Fruit fly (Drosophila melanogaster): ENCODE data around the gene Or7a.

The Or7a gene

DNA sequence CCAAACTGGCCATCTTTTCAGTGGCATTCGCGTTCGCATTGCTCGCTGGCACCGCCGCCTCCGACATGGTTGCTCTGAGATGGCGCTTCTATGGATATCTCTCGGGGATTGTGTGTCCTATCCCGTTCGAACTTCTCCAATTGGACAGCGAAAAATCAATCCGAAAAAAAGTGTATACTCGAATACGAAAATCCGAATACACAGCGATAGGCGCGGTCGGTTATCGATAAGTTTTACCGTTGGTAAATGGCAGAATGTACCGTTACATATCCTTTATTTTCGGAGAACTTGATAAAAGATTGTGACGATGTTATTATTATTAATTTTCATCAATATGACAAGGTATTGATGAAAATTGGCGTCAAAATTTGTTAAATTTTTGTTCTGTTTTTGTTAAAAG, 13.4 kb downstream of the Or7a start, which contains the start of gene Gbeta5:
Gene Gbeta5, minus strand, starts transcription at position 199 of the 400 bp plus-strand sequence.
- TF ChIP-seq OdsH (GFP tag; optimal IDR thresholded peaks at IDR 0.05) (no peak), sv (GFP tag; optimal IDR thresholded peaks at IDR 0.05) (no peak), CG32264 (GFP tag; optimal IDR thresholded peaks at IDR 0.05) (no peak), ey (GFP tag; optimal IDR thresholded peaks at IDR 0.05) (no peak), jim (GFP tag; optimal IDR thresholded peaks at IDR 0.05) (no peak), dmrt93B (GFP tag; optimal IDR thresholded peaks at IDR 0.05) (no peak), Hr83 (GFP tag; optimal IDR thresholded peaks at IDR 0.05; ENCODE audit: poor library complexity, severe bottlenecking) (no peak), rgr (GFP tag; optimal IDR thresholded peaks at IDR 0.05) (no peak), CG9705 (GFP tag; optimal IDR thresholded peaks at IDR 0.05) (no peak), Hnf4 (GFP tag; optimal IDR thresholded peaks at IDR 0.05) (no peak), sage (GFP tag; optimal IDR thresholded peaks at IDR 0.05) (no peak), Dif (GFP tag; optimal IDR thresholded peaks at IDR 0.05; ENCODE audit: partially characterized antibody) (no peak), brk (GFP tag; optimal IDR thresholded peaks at IDR 0.05) (no peak)

DNA sequence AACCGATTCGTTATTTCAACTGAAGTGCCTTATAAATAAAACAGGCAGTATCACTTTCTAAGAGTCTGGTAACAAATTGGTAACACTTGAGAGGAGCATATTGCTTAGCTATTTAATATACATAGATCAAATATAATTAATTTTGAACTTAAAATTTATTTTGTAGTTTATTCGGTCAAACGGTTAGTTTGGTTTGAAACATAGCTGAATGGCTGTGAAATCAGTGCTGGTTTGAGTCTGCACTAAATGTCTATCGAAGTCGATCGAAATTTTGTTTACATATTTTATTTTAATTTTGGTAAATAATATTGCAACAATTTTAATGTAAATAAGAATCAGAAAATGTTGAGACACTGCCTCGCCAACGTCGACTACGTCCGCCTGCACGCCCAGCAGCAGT, 17.0 kb downstream of the Or7a start, which contains the start of gene CG10959:
Gene CG10959, plus strand, starts transcription at position 228 of the 400 bp plus-strand sequence.
- TF ChIP-seq Myc (optimal IDR thresholded peaks at IDR 0.05) (peak; percentile 4), Dif (GFP tag; optimal IDR thresholded peaks at IDR 0.05; ENCODE audit: partially characterized antibody) (no peak)

dm6 chrX:8147649-8148048, 17.9 kb downstream of the Or7a start, which contains the start of gene CG15336:
Gene CG15336, plus strand, starts transcription at chrX:8147949.
- TF ChIP-seq Vsx2 (GFP tag; optimal IDR thresholded peaks at IDR 0.05; ENCODE audit: partially characterized antibody) (no peak), sv (GFP tag; optimal IDR thresholded peaks at IDR 0.05) (no peak), sage (GFP tag; optimal IDR thresholded peaks at IDR 0.05) (no peak), jim (GFP tag; optimal IDR thresholded peaks at IDR 0.05) (no peak), ey (GFP tag; optimal IDR thresholded peaks at IDR 0.05) (no peak), GATAd (GFP tag; optimal IDR thresholded peaks at IDR 0.05) (no peak), HLH106 (tag; optimal IDR thresholded peaks at IDR 0.05) (no peak), CrebA (GFP tag; optimal IDR thresholded peaks at IDR 0.05; ENCODE audit: borderline replicate concordance) (no peak), Dfd (GFP tag; optimal IDR thresholded peaks at IDR 0.05) (no peak), CG32264 (GFP tag; optimal IDR thresholded peaks at IDR 0.05) (no peak), Mio (GFP tag; optimal IDR thresholded peaks at IDR 0.05) (no peak), Rel (GFP tag; optimal IDR thresholded peaks at IDR 0.05) (no peak), Rel (tag; optimal IDR thresholded peaks at IDR 0.05) (no peak), Hnf4 (GFP tag; optimal IDR thresholded peaks at IDR 0.05) (no peak), br (GFP tag; optimal IDR thresholded peaks at IDR 0.05) (no peak), woc (GFP tag; optimal IDR thresholded peaks at IDR 0.05) (no peak), dmrt93B (GFP tag; optimal IDR thresholded peaks at IDR 0.05) (no peak), Hr78 (GFP tag; optimal IDR thresholded peaks at IDR 0.05) (no peak), Abd-B (GFP tag; optimal IDR thresholded peaks at IDR 0.05) (no peak)

- TF ChIP-seq sv (GFP tag; optimal IDR thresholded peaks at IDR 0.05) = no peak
- TF ChIP-seq ey (GFP tag; optimal IDR thresholded peaks at IDR 0.05) = peak; percentile 6
- TF ChIP-seq Abd-B (GFP tag; optimal IDR thresholded peaks at IDR 0.05) = no peak
- TF ChIP-seq psq (GFP tag; optimal IDR thresholded peaks at IDR 0.05) = peak; percentile 31
- TF ChIP-seq Rel (GFP tag; optimal IDR thresholded peaks at IDR 0.05) = no peak
- TF ChIP-seq Rel (tag; optimal IDR thresholded peaks at IDR 0.05) = peak; percentile 52
- peak; percentile 77 for TF ChIP-seq woc (GFP tag; optimal IDR thresholded peaks at IDR 0.05)
- TF ChIP-seq h (GFP tag; optimal IDR thresholded peaks at IDR 0.05) = peak; percentile 41
- TF ChIP-seq Myc (optimal IDR thresholded peaks at IDR 0.05) = peak; percentile 92
- peak; percentile 45 for TF ChIP-seq Sp1 (GFP tag; optimal IDR thresholded peaks at IDR 0.05)
- TF ChIP-seq lola (GFP tag; optimal IDR thresholded peaks at IDR 0.05) = no peak
- TF ChIP-seq HLH106 (tag; optimal IDR thresholded peaks at IDR 0.05) = peak; percentile 65
Measured at dm6 chrX:8145501-8146157, 19.9 kb downstream of the Or7a start, which contains the start of the genes alpha-PheRS and CG2129. Gene alpha-PheRS, minus strand, starts transcription at chrX:8145602. Gene CG2129, plus strand, starts transcription at chrX:8145839.

DNA sequence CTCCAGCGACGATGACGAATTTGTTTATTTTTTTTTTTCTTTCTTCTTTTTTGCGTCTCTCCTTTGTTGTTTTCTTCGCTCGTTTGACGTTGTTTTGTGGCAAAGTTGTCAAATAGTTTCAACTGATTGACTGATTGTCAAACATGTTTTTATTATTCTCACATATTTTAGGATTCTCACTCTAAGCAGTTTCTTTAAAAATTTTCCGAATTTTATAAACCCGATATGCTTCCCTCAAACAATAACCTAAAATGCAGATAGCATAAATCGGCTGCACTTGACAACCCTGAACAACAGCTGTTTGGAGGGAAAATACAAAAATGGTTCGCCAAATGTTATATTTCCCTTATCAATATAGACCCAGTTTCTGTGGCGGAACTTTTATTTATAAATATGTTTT, 22.0 kb downstream of the Or7a start, which contains the start of gene CG17982:
Gene CG17982, minus strand, starts transcription at position 299 of the 400 bp plus-strand sequence.
- no peak for TF ChIP-seq Dfd (GFP tag; optimal IDR thresholded peaks at IDR 0.05)
- TF ChIP-seq dsf (GFP tag; optimal IDR thresholded peaks at IDR 0.05; ENCODE audit: borderline replicate concordance) = peak; percentile 81
- peak; percentile 92 for TF ChIP-seq Sp1 (GFP tag; optimal IDR thresholded peaks at IDR 0.05)
- peak; percentile 83 for TF ChIP-seq CG32264 (GFP tag; optimal IDR thresholded peaks at IDR 0.05)
- peak; percentile 91 for TF ChIP-seq Hr83 (GFP tag; optimal IDR thresholded peaks at IDR 0.05; ENCODE audit: poor library complexity, severe bottlenecking)
- no peak for TF ChIP-seq brk (GFP tag; optimal IDR thresholded peaks at IDR 0.05)
- TF ChIP-seq dmrt93B (GFP tag; optimal IDR thresholded peaks at IDR 0.05) = no peak
- TF ChIP-seq Hnf4 (GFP tag; optimal IDR thresholded peaks at IDR 0.05) = no peak
- TF ChIP-seq foxo (GFP tag; optimal IDR thresholded peaks at IDR 0.05) = peak; percentile 81 to 95
- no peak for TF ChIP-seq Dif (GFP tag; optimal IDR thresholded peaks at IDR 0.05; ENCODE audit: partially characterized antibody)
- peak; percentile 93 for TF ChIP-seq ey (GFP tag; optimal IDR thresholded peaks at IDR 0.05)
- peak; percentile 85 for TF ChIP-seq GATAd (GFP tag; optimal IDR thresholded peaks at IDR 0.05)
- TF ChIP-seq CG9705 (GFP tag; optimal IDR thresholded peaks at IDR 0.05) = peak; percentile 88
- peak; percentile 95 for TF ChIP-seq rgr (GFP tag; optimal IDR thresholded peaks at IDR 0.05)
- TF ChIP-seq fru (GFP tag; optimal IDR thresholded peaks at IDR 0.05) = peak; percentile 93
- peak; percentile 93 for TF ChIP-seq Jra (GFP tag; optimal IDR thresholded peaks at IDR 0.05)
- TF ChIP-seq Rel (GFP tag; optimal IDR thresholded peaks at IDR 0.05) = peak; percentile 73
- peak; percentile 99 for TF ChIP-seq Rel (tag; optimal IDR thresholded peaks at IDR 0.05)
- TF ChIP-seq psq (GFP tag; optimal IDR thresholded peaks at IDR 0.05) = peak; percentile 98
- TF ChIP-seq OdsH (GFP tag; optimal IDR thresholded peaks at IDR 0.05) = peak; percentile 89
- TF ChIP-seq sv (GFP tag; optimal IDR thresholded peaks at IDR 0.05) = peak; percentile 17
- TF ChIP-seq CrebA (GFP tag; optimal IDR thresholded peaks at IDR 0.05; ENCODE audit: borderline replicate concordance) = no peak
- TF ChIP-seq h (GFP tag; optimal IDR thresholded peaks at IDR 0.05) = peak; percentile 94
- TF ChIP-seq pan (optimal IDR thresholded peaks at IDR 0.05) = no peak
- TF ChIP-seq sage (GFP tag; optimal IDR thresholded peaks at IDR 0.05) = peak; percentile 81
- TF ChIP-seq woc (GFP tag; optimal IDR thresholded peaks at IDR 0.05) = peak; percentile 86
- peak; percentile 42 for TF ChIP-seq Mio (GFP tag; optimal IDR thresholded peaks at IDR 0.05)
- no peak for TF ChIP-seq Myc (optimal IDR thresholded peaks at IDR 0.05)
- no peak for TF ChIP-seq jim (GFP tag; optimal IDR thresholded peaks at IDR 0.05)
- no peak for TF ChIP-seq Hr78 (GFP tag; optimal IDR thresholded peaks at IDR 0.05)
- TF ChIP-seq br (GFP tag; optimal IDR thresholded peaks at IDR 0.05) = peak; percentile 94
